Worm (Caenorhabditis elegans) whole organism, L3 larva: ENCODE data around the gene W04D12.1.

Experiments used
- R02D3.7 ChIP-seq: fragments of 150-350 bp; optimal IDR thresholded peaks from 2 replicates; lab custom pipeline; 2014; ENCODE audit warnings: missing biosample characterization, missing genetic modification characterization
- aly-2 ChIP-seq: fragments of 150-350 bp; optimal IDR thresholded peaks from 2 replicates; lab custom pipeline; 2014; ENCODE audit warnings: missing biosample characterization, missing genetic modification characterization
- ceh-82 ChIP-seq: fragments of 150-350 bp; optimal IDR thresholded peaks from 2 replicates; lab custom pipeline; 2014; ENCODE audit warnings: missing biosample characterization, missing genetic modification characterization
- fkh-2 ChIP-seq: fragments of 150-350 bp; optimal IDR thresholded peaks from 2 replicates; lab custom pipeline; 2014; ENCODE audit warnings: missing biosample characterization, missing genetic modification reagents, missing genetic modification characterization
- fos-1 ChIP-seq: fragments of 150-350 bp; optimal IDR thresholded peaks from 2 replicates; lab custom pipeline; 2014; ENCODE audit warnings: missing biosample characterization, missing genetic modification characterization
- nfya-1 ChIP-seq: sonication (generic microtip); optimal IDR thresholded peaks from 2 replicates; lab custom pipeline; 2017; ENCODE audit warnings: missing genetic modification characterization, mild to moderate bottlenecking, missing compliant biosample characterization, antibody characterized with exemption, moderate library complexity; ENCODE audit not compliant: insufficient read depth
- nhr-11 ChIP-seq: fragments of 150-350 bp; optimal IDR thresholded peaks from 2 replicates; lab custom pipeline; 2014; ENCODE audit warnings: missing biosample characterization, missing genetic modification characterization
- nhr-237 ChIP-seq: fragments of 150-350 bp; optimal IDR thresholded peaks from 2 replicates; lab custom pipeline; 2014; ENCODE audit warnings: missing biosample characterization, missing genetic modification characterization
- nhr-25 ChIP-seq: sonication (generic microtip); optimal IDR thresholded peaks from 2 replicates; lab custom pipeline; 2017; ENCODE audit warnings: missing biosample characterization, missing genetic modification characterization
- nhr-28 ChIP-seq: fragments of 150-350 bp; optimal IDR thresholded peaks from 2 replicates; lab custom pipeline; 2014; ENCODE audit warnings: missing biosample characterization, missing genetic modification characterization
- pqm-1 ChIP-seq: fragments of 150-350 bp; optimal IDR thresholded peaks from 2 replicates; lab custom pipeline; 2017; ENCODE audit warnings: missing biosample characterization, missing genetic modification characterization, inconsistent platforms
- skn-1 ChIP-seq: fragments of 150-350 bp; optimal IDR thresholded peaks from 2 replicates; lab custom pipeline; 2014; ENCODE audit warnings: missing biosample characterization, missing genetic modification characterization
- unc-39 ChIP-seq: sonication (generic microtip); optimal IDR thresholded peaks from 4 replicates; lab custom pipeline; 2017; ENCODE audit warnings: missing biosample characterization, missing genetic modification characterization
- unc-62 ChIP-seq: fragments of 150-350 bp; sonication (generic microtip); optimal IDR thresholded peaks from 4 replicates; lab custom pipeline; 2014; ENCODE audit warnings: missing biosample characterization, missing genetic modification reagents, missing genetic modification characterization

- TF ChIP-seq fkh-2 (no peak), aly-2 (no peak), ceh-82 (tag; lab: Kevin White, UChicago) (no peak), nhr-25 (no peak), R02D3.7 (tag; lab: Kevin White, UChicago) (no peak), nhr-237 (no peak), nfya-1 (tag; lab: Kevin White, UChicago) (no peak), pqm-1 (no peak), unc-62 (GFP tag; lab: Kevin White, UChicago) (no peak), nhr-28 (no peak), nhr-11 (tag; lab: Kevin White, UChicago) (no peak), fos-1 (tag; lab: Kevin White, UChicago) (no peak), unc-39 (no peak), skn-1 (tag; lab: Kevin White, UChicago) (no peak)
Measured at ce11 chrIII:5828065-5828464, 8.7 kb upstream of the W04D12.1 start.
